Fruit fly (Drosophila melanogaster) whole organism, pupa: Measurements from ENCODE around the gene CG33795.

Experiments
- CG10348 ChIP-seq: fragments of 200-800 bp; sonication (Bioruptor generic); IDR thresholded peaks from 2 replicates; pipeline ENCODE4 v1.3.6; 2022; ENCODE audit warnings: missing biosample characterization, missing genetic modification characterization
- CG12605 ChIP-seq: fragments of 200-800 bp; sonication (Bioruptor generic); IDR thresholded peaks from 2 replicates; pipeline ENCODE4 v1.3.6; 2022; ENCODE audit warnings: missing biosample characterization, missing genetic modification characterization
- CG13204 ChIP-seq: fragments of 200-800 bp; sonication (Bioruptor generic); optimal IDR thresholded peaks from 2 replicates; lab custom pipeline; 2018; ENCODE audit warnings: missing biosample characterization, mild to moderate bottlenecking, missing genetic modification characterization, moderate library complexity
- CG14655 ChIP-seq: fragments of 200-800 bp; sonication (Bioruptor generic); optimal IDR thresholded peaks from 3 replicates; lab custom pipeline; 2017; ENCODE audit warnings: mild to moderate bottlenecking, missing biosample characterization, missing genetic modification reagents, missing genetic modification characterization
- CG15710 ChIP-seq: fragments of 200-800 bp; sonication (Bioruptor generic); optimal IDR thresholded peaks from 2 replicates; lab custom pipeline; 2018; ENCODE audit warnings: missing biosample characterization, mild to moderate bottlenecking, missing genetic modification characterization, moderate library complexity
- CG17806 ChIP-seq: fragments of 200-800 bp; sonication (Bioruptor generic); optimal IDR thresholded peaks from 2 replicates; lab custom pipeline; 2018; ENCODE audit warnings: missing biosample characterization, mild to moderate bottlenecking, missing genetic modification characterization, moderate library complexity
- CG32121 ChIP-seq: fragments of 200-800 bp; sonication (Bioruptor generic); IDR thresholded peaks from 2 replicates; pipeline ENCODE4 v1.3.6; 2022; ENCODE audit warnings: missing biosample characterization, missing genetic modification characterization
- CG34367 ChIP-seq: fragments of 200-800 bp; sonication (Bioruptor generic); optimal IDR thresholded peaks from 2 replicates; lab custom pipeline; 2018; ENCODE audit warnings: missing biosample characterization, mild to moderate bottlenecking, missing genetic modification characterization
- CG4496 ChIP-seq: fragments of 200-800 bp; sonication (Bioruptor generic); IDR thresholded peaks from 3 replicates; pipeline ENCODE4 v1.3.6; 2022; ENCODE audit warnings: missing biosample characterization, missing genetic modification characterization
- CG8159 ChIP-seq: fragments of 200-800 bp; sonication (Bioruptor generic); optimal IDR thresholded peaks from 3 replicates; lab custom pipeline; 2018; ENCODE audit warnings: missing biosample characterization, mild to moderate bottlenecking, missing genetic modification characterization, moderate library complexity
- CG8301 ChIP-seq: fragments of 200-800 bp; sonication (Bioruptor generic); optimal IDR thresholded peaks from 2 replicates; lab custom pipeline; 2018; ENCODE audit warnings: missing biosample characterization, mild to moderate bottlenecking, missing genetic modification characterization
- CG9948 ChIP-seq: fragments of 200-800 bp; sonication (Bioruptor generic); optimal IDR thresholded peaks from 2 replicates; lab custom pipeline; 2018; ENCODE audit warnings: missing biosample characterization, mild to moderate bottlenecking, missing genetic modification characterization, moderate library complexity
- D1 ChIP-seq: fragments of 200-800 bp; sonication (Bioruptor generic); optimal IDR thresholded peaks from 2 replicates; lab custom pipeline; 2018; ENCODE audit warnings: missing biosample characterization, mild to moderate bottlenecking, missing genetic modification characterization, moderate library complexity
- EcR ChIP-seq: fragments of 200-800 bp; sonication (Bioruptor generic); optimal IDR thresholded peaks from 3 replicates; lab custom pipeline; 2019; ENCODE audit warnings: missing biosample characterization, missing genetic modification characterization, mild to moderate bottlenecking, moderate library complexity, missing genetic modification reagents
- Ets98B ChIP-seq: fragments of 200-800 bp; sonication (Bioruptor generic); IDR thresholded peaks from 2 replicates; pipeline ENCODE4 v1.3.6; 2022; ENCODE audit warnings: missing biosample characterization, missing genetic modification characterization
- Pif1A ChIP-seq: fragments of 200-800 bp; sonication (Bioruptor generic); optimal IDR thresholded peaks from 3 replicates; lab custom pipeline; 2016; ENCODE audit warnings: missing biosample characterization, missing genetic modification characterization
- Pif1B ChIP-seq: fragments of 200-800 bp; sonication (Bioruptor generic); optimal IDR thresholded peaks from 3 replicates; lab custom pipeline; 2016; ENCODE audit warnings: missing biosample characterization, missing genetic modification characterization
- Snoo ChIP-seq: fragments of 200-800 bp; sonication (Bioruptor generic); optimal IDR thresholded peaks from 3 replicates; lab custom pipeline; 2017; ENCODE audit warnings: missing biosample characterization, mild to moderate bottlenecking, missing genetic modification characterization, inconsistent platforms
- fd96Ca ChIP-seq: fragments of 200-800 bp; sonication (Bioruptor generic); IDR thresholded peaks from 3 replicates; pipeline ENCODE4 v1.3.6; 2022; ENCODE audit warnings: missing biosample characterization, missing genetic modification characterization
- gl ChIP-seq: fragments of 200-800 bp; sonication (Bioruptor generic); optimal IDR thresholded peaks from 2 replicates; lab custom pipeline; 2018; ENCODE audit warnings: missing biosample characterization, mild to moderate bottlenecking, missing genetic modification characterization
- rn ChIP-seq: fragments of 200-800 bp; sonication (Bioruptor generic); IDR thresholded peaks from 2 replicates; pipeline ENCODE4 v1.3.6; 2022; ENCODE audit warnings: missing biosample characterization, missing genetic modification characterization

Gene CG33795

DNA sequence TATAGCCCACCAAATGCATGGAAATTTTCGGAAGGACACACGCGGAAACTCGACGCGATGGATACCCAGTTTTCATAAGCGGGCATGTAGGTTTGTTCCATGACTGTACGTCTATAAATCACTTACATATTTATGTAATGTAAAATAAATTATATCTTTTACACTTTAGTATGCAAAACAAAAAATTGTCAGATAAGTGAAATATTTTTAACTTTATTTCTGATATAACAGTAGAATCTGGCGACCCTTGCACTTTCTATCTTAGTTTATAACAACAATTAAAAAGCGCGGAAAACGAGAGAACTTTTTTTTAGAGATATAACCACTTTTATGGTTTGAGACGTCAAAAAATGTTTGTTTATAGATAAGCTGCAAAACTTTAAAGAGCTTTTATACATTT, 6.6 kb upstream of the CG33795 start:
- TF ChIP-seq Ets98B: no peak
- TF ChIP-seq CG14655 (GFP tag; lab: Kevin White, UChicago): no peak
- peak; percentile 3; the same call in 1 of the 3 replicates for TF ChIP-seq CG4496 (GFP tag; lab: Robert Waterston, UW)

DNA sequence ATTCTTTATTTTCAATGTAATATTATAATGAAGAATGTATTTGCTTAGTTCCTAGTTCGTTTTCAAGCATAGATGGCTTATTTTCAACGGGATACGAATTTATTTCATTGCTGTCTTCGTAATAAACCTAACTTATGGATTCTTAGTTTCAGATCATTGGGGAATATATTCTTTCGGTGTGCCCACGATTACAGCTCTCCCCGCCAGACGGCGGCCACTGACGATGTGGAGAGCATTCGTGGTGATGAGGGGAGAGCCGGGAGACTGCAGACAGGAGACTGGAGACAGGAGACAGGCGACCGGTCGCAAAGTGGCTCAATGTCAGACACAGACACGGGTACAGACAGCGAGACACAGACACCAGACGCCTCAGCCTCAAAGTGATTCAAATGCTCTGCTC, 6.1 kb upstream of the CG33795 start:
- TF ChIP-seq CG13204 (peak; percentile 61), CG4496 (GFP tag; lab: Robert Waterston, UW) (peak; percentile 46; the same call in 1 of the 3 replicates), gl (tag; lab: Kevin White, UChicago) (no peak), CG8159 (tag; lab: Kevin White, UChicago) (peak; percentile 50), CG14655 (GFP tag; lab: Kevin White, UChicago) (peak; percentile 5), fd96Ca (GFP tag; lab: Robert Waterston, UW) (no peak), CG9948 (peak; percentile 16), CG34367 (tag; lab: Kevin White, UChicago) (peak; percentile 4), CG15710 (tag; lab: Kevin White, UChicago) (peak; percentile 52), CG8301 (tag; lab: Kevin White, UChicago) (no peak), CG17806 (peak; percentile 35), Pif1A (no peak), Ets98B (no peak), EcR (GFP tag; lab: Kevin White, UChicago) (no peak), rn (GFP tag; lab: Robert Waterston, UW) (no peak), Snoo (tag; lab: Kevin White, UChicago) (peak; percentile 44), CG32121 (GFP tag; lab: Robert Waterston, UW) (no peak), Pif1B (GFP tag; lab: Kevin White, UChicago) (peak; percentile 8), D1 (tag; lab: Kevin White, UChicago) (no peak), CG10348 (GFP tag; lab: Robert Waterston, UW) (no peak)

DNA sequence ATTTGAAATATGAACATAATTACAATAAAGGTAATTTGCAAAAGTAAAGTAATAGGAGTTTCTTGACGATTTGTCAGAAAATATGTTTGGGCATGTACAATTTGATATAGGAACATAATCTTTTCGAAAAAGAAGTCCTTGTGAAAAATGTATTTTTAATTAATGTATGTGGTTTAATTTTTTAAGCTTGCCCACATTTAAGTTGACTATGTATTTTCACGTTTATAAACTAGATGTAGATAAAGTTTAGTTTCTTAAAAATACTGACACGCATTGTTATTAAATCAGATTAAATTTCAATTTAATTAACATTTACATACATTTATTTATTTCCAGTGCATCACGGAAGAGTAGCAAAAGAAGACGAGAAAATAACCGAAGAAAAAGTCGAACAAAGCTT, 5.3 kb upstream of the CG33795 start:
- TF ChIP-seq Ets98B: no peak
- TF ChIP-seq Pif1B (GFP tag; lab: Kevin White, UChicago): peak; percentile 25
- peak; percentile 82 for TF ChIP-seq CG15710 (tag; lab: Kevin White, UChicago)
- no peak for TF ChIP-seq Snoo (tag; lab: Kevin White, UChicago)
- TF ChIP-seq CG12605 (GFP tag; lab: Robert Waterston, UW): no peak
- peak; percentile 75 for TF ChIP-seq CG17806
- TF ChIP-seq CG8159 (tag; lab: Kevin White, UChicago): peak; percentile 89
- peak; percentile 70 for TF ChIP-seq D1 (tag; lab: Kevin White, UChicago)
- no peak for TF ChIP-seq CG4496 (GFP tag; lab: Robert Waterston, UW)
- TF ChIP-seq CG34367 (tag; lab: Kevin White, UChicago): peak; percentile 74
- peak; percentile 46 for TF ChIP-seq CG14655 (GFP tag; lab: Kevin White, UChicago)
- peak; percentile 44 for TF ChIP-seq Pif1A
- TF ChIP-seq CG9948: peak; percentile 82

DNA sequence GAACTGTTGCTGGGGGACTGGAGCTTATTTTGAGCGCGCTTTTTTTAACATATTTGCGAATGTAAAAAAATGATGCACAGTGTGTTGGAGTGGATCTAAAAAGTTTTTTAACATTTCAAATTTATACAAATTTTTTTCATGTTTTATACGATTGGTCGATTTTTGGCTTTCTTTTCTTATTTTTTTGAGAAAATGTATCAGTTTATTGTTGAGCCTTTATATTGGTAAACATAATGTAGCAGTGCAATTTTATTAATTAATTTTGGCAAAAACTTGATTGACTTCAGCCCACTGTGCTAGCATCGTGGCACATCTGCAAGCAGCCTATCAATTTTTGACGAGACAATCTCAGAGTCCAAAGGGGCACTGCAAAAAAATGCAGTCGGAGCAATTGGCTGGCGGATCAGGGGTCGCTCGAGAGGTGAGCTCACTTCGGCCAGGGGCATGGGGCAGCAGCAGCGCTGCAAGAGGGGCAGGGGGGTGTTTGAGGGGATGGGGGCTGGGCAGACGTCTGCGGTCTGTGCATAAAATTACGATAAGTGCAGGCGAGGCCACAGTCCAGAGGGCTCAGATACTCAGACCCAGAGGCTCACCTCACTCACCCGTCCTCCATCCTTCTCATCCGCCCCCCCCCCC, 4.6 kb upstream of the CG33795 start:
- TF ChIP-seq EcR (GFP tag; lab: Kevin White, UChicago) (no peak), Pif1B (GFP tag; lab: Kevin White, UChicago) (peak; percentile 77), gl (tag; lab: Kevin White, UChicago) (peak; percentile 55), D1 (tag; lab: Kevin White, UChicago) (peak; percentile 45), CG12605 (GFP tag; lab: Robert Waterston, UW) (peak; percentile 46), Pif1A (peak; percentile 86), CG14655 (GFP tag; lab: Kevin White, UChicago) (peak; percentile 62), CG10348 (GFP tag; lab: Robert Waterston, UW) (no peak), Snoo (tag; lab: Kevin White, UChicago) (peak; percentile 62), CG8301 (tag; lab: Kevin White, UChicago) (peak; percentile 49), CG13204 (peak; percentile 56), CG9948 (peak; percentile 84), CG4496 (GFP tag; lab: Robert Waterston, UW) (0 out of 3 replicates have a peak, but pooled peaks have one; percentile 48), CG8159 (tag; lab: Kevin White, UChicago) (peak; percentile 92), CG34367 (tag; lab: Kevin White, UChicago) (peak; percentile 79), CG15710 (tag; lab: Kevin White, UChicago) (peak; percentile 84), fd96Ca (GFP tag; lab: Robert Waterston, UW) (no peak), rn (GFP tag; lab: Robert Waterston, UW) (no peak), Ets98B (no peak), CG17806 (peak; percentile 90), CG32121 (GFP tag; lab: Robert Waterston, UW) (0 out of 2 replicates have a peak, but pooled peaks have one; percentile 41)
- TF ChIP-seq, all 21 proteins: peak for 16

DNA sequence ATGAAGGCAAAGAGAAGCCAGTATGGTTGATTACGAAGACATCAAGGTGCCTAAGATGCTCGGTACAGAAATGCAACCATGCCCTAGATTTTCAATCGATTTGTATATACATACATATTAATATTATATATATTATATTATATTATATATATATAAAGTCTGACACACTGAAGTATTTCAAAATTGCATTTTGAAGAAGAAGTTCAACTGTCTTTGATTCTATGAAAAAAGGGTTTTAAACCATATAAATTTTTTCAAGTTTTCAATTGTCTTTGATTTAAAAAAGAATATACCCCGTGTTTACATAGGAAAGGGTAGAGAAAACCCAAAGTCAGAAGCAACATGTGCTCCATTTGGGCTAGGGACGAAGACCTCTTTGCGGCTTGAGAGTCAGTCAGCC, 3.6 kb upstream of the CG33795 start:
- TF ChIP-seq CG8159 (tag; lab: Kevin White, UChicago) (peak; percentile 93), fd96Ca (GFP tag; lab: Robert Waterston, UW) (no peak), gl (tag; lab: Kevin White, UChicago) (no peak), CG32121 (GFP tag; lab: Robert Waterston, UW) (no peak), CG9948 (peak; percentile 91), D1 (tag; lab: Kevin White, UChicago) (peak; percentile 27), Pif1B (GFP tag; lab: Kevin White, UChicago) (no peak), CG12605 (GFP tag; lab: Robert Waterston, UW) (no peak), CG13204 (no peak), CG4496 (GFP tag; lab: Robert Waterston, UW) (no peak), CG10348 (GFP tag; lab: Robert Waterston, UW) (no peak), CG14655 (GFP tag; lab: Kevin White, UChicago) (peak; percentile 60), CG8301 (tag; lab: Kevin White, UChicago) (no peak), CG34367 (tag; lab: Kevin White, UChicago) (peak; percentile 76), rn (GFP tag; lab: Robert Waterston, UW) (no peak), CG17806 (peak; percentile 89), EcR (GFP tag; lab: Kevin White, UChicago) (no peak), CG15710 (tag; lab: Kevin White, UChicago) (peak; percentile 90), Snoo (tag; lab: Kevin White, UChicago) (no peak), Ets98B (no peak), Pif1A (no peak)
